Fruit fly (Drosophila melanogaster) whole organism, embryonic: ENCODE results near the gene Ppm1.

ENCODE experiments used
- Asciz ChIP-seq: fragments of 200-800 bp; sonication (Bioruptor generic); optimal IDR thresholded peaks from 2 replicates; lab custom pipeline; 2017; ENCODE audit warnings: missing biosample characterization, mild to moderate bottlenecking, missing genetic modification characterization, missing genetic modification reagents
- CG10147 ChIP-seq: fragments of 200-800 bp; sonication (Bioruptor generic); optimal IDR thresholded peaks from 2 replicates; lab custom pipeline; 2019; ENCODE audit warnings: missing biosample characterization, mild to moderate bottlenecking, missing genetic modification characterization, moderate library complexity
- CG10565 ChIP-seq: fragments of 200-800 bp; sonication (Bioruptor generic); optimal IDR thresholded peaks from 3 replicates; lab custom pipeline; 2016; ENCODE audit warnings: missing biosample characterization, mild to moderate bottlenecking, missing genetic modification characterization
- CG12236 ChIP-seq: fragments of 200-800 bp; sonication (Bioruptor generic); optimal IDR thresholded peaks from 2 replicates; lab custom pipeline; 2016; ENCODE audit warnings: missing biosample characterization, missing genetic modification characterization
- CG14014 ChIP-seq: fragments of 200-800 bp; sonication (Bioruptor generic); IDR thresholded peaks from 2 replicates; pipeline ENCODE4 v1.3.6; 2022; ENCODE audit warnings: missing biosample characterization, missing genetic modification characterization
- CG15073 ChIP-seq: fragments of 200-800 bp; sonication (Bioruptor generic); optimal IDR thresholded peaks from 2 replicates; lab custom pipeline; 2016; ENCODE audit warnings: missing biosample characterization, missing genetic modification characterization
- CG18764 ChIP-seq: fragments of 200-800 bp; sonication (Bioruptor generic); optimal IDR thresholded peaks from 3 replicates; lab custom pipeline; 2016; ENCODE audit warnings: missing biosample characterization, missing genetic modification characterization
- CG32767 ChIP-seq: fragments of 200-800 bp; sonication (Bioruptor generic); IDR thresholded peaks from 2 replicates; pipeline ENCODE4 v1.3.6; 2022; ENCODE audit warnings: missing biosample characterization, missing genetic modification characterization
- CG6654 ChIP-seq: fragments of 200-800 bp; sonication (Bioruptor generic); optimal IDR thresholded peaks from 2 replicates; lab custom pipeline; 2017; ENCODE audit warnings: missing biosample characterization, mild to moderate bottlenecking, missing genetic modification characterization
- CG7357 ChIP-seq: fragments of 200-800 bp; sonication (Bioruptor generic); IDR thresholded peaks from 3 replicates; pipeline ENCODE4 v1.3.6; 2022; ENCODE audit warnings: missing biosample characterization, missing genetic modification characterization
- CG8290 ChIP-seq, 3 experiments: fragments of 200-800 bp; sonication (Bioruptor generic); optimal IDR thresholded peaks; 2 replicates each; lab custom pipeline; 2016 to 2019; ENCODE audit warnings: missing biosample characterization in 3 of 3, missing genetic modification characterization in 3 of 3, mild to moderate bottlenecking in 2 of 3, moderate library complexity in 1 of 3
- CG8924 ChIP-seq: fragments of 200-800 bp; optimal IDR thresholded peaks from 3 replicates; lab custom pipeline; 2019; ENCODE audit warnings: missing biosample characterization, mild to moderate bottlenecking, missing genetic modification characterization, moderate library complexity
- CG9876 ChIP-seq: fragments of 200-800 bp; sonication (Bioruptor generic); optimal IDR thresholded peaks from 2 replicates; lab custom pipeline; 2016; ENCODE audit warnings: missing biosample characterization, missing genetic modification characterization
- CrebB ChIP-seq: fragments of 200-800 bp; sonication (Bioruptor generic); optimal IDR thresholded peaks from 3 replicates; lab custom pipeline; 2018; ENCODE audit warnings: missing biosample characterization, mild to moderate bottlenecking, missing genetic modification characterization
- D ChIP-seq, 2 experiments: fragments of 200-800 bp in 1 of 2; fragments of >200 bp in 1 of 2; sonication (Bioruptor generic) in 1 of 2; optimal IDR thresholded peaks; 2 replicates in 1 of 2; 3 replicates in 1 of 2; lab custom pipeline; 2017; ENCODE audit warnings: mild to moderate bottlenecking in 1 of 2, missing biosample characterization in 1 of 2, missing genetic modification characterization in 1 of 2, missing genetic modification reagents in 1 of 2
- Dek ChIP-seq: fragments of 200-800 bp; sonication (Bioruptor generic); optimal IDR thresholded peaks from 3 replicates; lab custom pipeline; 2019; ENCODE audit warnings: missing biosample characterization, mild to moderate bottlenecking, missing genetic modification characterization, moderate library complexity
- Dll ChIP-seq: fragments of 200-800 bp; sonication (Bioruptor generic); IDR thresholded peaks from 4 replicates; pipeline ENCODE4 v1.3.6; 2022; ENCODE audit warnings: missing biosample characterization, missing genetic modification characterization; ENCODE audit not compliant: partially characterized antibody
- Dref ChIP-seq: fragments of 200-800 bp; sonication (Bioruptor generic); IDR thresholded peaks from 2 replicates; pipeline ENCODE4 v1.3.6; 2022; ENCODE audit warnings: missing biosample characterization, missing genetic modification characterization
- Fer3 ChIP-seq: fragments of 200-800 bp; sonication (Bioruptor generic); optimal IDR thresholded peaks from 2 replicates; lab custom pipeline; 2018; ENCODE audit warnings: missing biosample characterization, mild to moderate bottlenecking, missing genetic modification characterization, moderate library complexity
- Gug ChIP-seq: fragments of 200-800 bp; sonication (Bioruptor generic); IDR thresholded peaks from 4 replicates; pipeline ENCODE4 v1.3.6; 2022; ENCODE audit warnings: missing biosample characterization, missing genetic modification characterization
- Hand ChIP-seq: fragments of 200-800 bp; sonication (Bioruptor generic); optimal IDR thresholded peaks from 2 replicates; lab custom pipeline; 2017; ENCODE audit warnings: mild to moderate bottlenecking, missing biosample characterization, missing genetic modification reagents, missing genetic modification characterization
- HmgD ChIP-seq: fragments of 200-800 bp; sonication (Bioruptor generic); optimal IDR thresholded peaks from 3 replicates; lab custom pipeline; 2016; ENCODE audit warnings: missing biosample characterization, missing genetic modification characterization
- NC2β ChIP-seq: fragments of 200-800 bp; sonication (Bioruptor generic); optimal IDR thresholded peaks from 2 replicates; lab custom pipeline; 2016; ENCODE audit warnings: missing biosample characterization, missing genetic modification characterization
- NK7.1 ChIP-seq: fragments of 200-800 bp; sonication (Bioruptor generic); optimal IDR thresholded peaks from 3 replicates; lab custom pipeline; 2016; ENCODE audit warnings: missing biosample characterization, missing genetic modification characterization
- Neu2 ChIP-seq: fragments of 200-800 bp; sonication (Bioruptor generic); optimal IDR thresholded peaks from 3 replicates; lab custom pipeline; 2016; ENCODE audit warnings: missing biosample characterization, missing genetic modification characterization, borderline replicate concordance
- Oli ChIP-seq: fragments of 200-800 bp; sonication (Bioruptor generic); optimal IDR thresholded peaks from 2 replicates; lab custom pipeline; 2018; ENCODE audit warnings: missing biosample characterization, mild to moderate bottlenecking, missing genetic modification characterization, moderate library complexity
- Sox102F ChIP-seq: fragments of 200-800 bp; sonication (Bioruptor generic); optimal IDR thresholded peaks from 2 replicates; lab custom pipeline; 2018; ENCODE audit warnings: missing biosample characterization, mild to moderate bottlenecking, missing genetic modification characterization, moderate library complexity
- Trl ChIP-seq, 3 experiments: fragments of >200 bp in 2 of 3; fragments of 200-800 bp in 1 of 3; sonication (Bioruptor generic) in 1 of 3; optimal IDR thresholded peaks; 2 replicates in 1 of 3; 3 replicates in 2 of 3; lab custom pipeline; 2016 to 2017; ENCODE audit warnings: missing biosample characterization in 1 of 3, missing genetic modification characterization in 1 of 3
- Usf ChIP-seq: fragments of 200-800 bp; sonication (Bioruptor generic); optimal IDR thresholded peaks from 2 replicates; lab custom pipeline; 2017; ENCODE audit warnings: missing genotype, missing biosample characterization, missing genetic modification characterization
- ab ChIP-seq: fragments of 200-800 bp; sonication (Bioruptor generic); optimal IDR thresholded peaks from 2 replicates; lab custom pipeline; 2016; ENCODE audit warnings: missing biosample characterization, missing genetic modification characterization
- cg ChIP-seq: fragments of 200-800 bp; sonication (Bioruptor generic); optimal IDR thresholded peaks from 3 replicates; lab custom pipeline; 2019; ENCODE audit warnings: missing biosample characterization, mild to moderate bottlenecking, missing genetic modification characterization, moderate library complexity
- dimm ChIP-seq: fragments of 200-800 bp; sonication (Bioruptor generic); IDR thresholded peaks from 2 replicates; pipeline ENCODE4 v1.3.6; 2022; ENCODE audit warnings: missing biosample characterization, missing genetic modification characterization
- dpn ChIP-seq, 2 experiments: fragments of 200-800 bp; sonication (Bioruptor generic); optimal IDR thresholded peaks; 3 replicates each; lab custom pipeline; 2016; ENCODE audit warnings: missing biosample characterization in 2 of 2, missing genetic modification characterization in 2 of 2
- gcm ChIP-seq: fragments of 200-800 bp; sonication (Bioruptor generic); optimal IDR thresholded peaks from 2 replicates; lab custom pipeline; 2019; ENCODE audit warnings: missing biosample characterization, mild to moderate bottlenecking, missing genetic modification characterization, moderate library complexity
- hkb ChIP-seq, 2 experiments: fragments of 200-800 bp in 1 of 2; fragments of >200 bp in 1 of 2; sonication (Bioruptor generic) in 1 of 2; IDR thresholded peaks in 1 of 2; optimal IDR thresholded peaks in 1 of 2; 2 replicates each; pipeline versions ENCODE4 v1.3.6 to Lab custom; 2017 to 2022; ENCODE audit warnings: missing biosample characterization in 1 of 2, missing genetic modification characterization in 1 of 2
- klu ChIP-seq: fragments of 200-800 bp; sonication (Bioruptor generic); IDR thresholded peaks from 2 replicates; pipeline ENCODE4 v1.3.6; 2022; ENCODE audit warnings: missing biosample characterization, missing genetic modification characterization
- lbe ChIP-seq: fragments of 200-800 bp; sonication (Bioruptor generic); optimal IDR thresholded peaks from 2 replicates; lab custom pipeline; 2016; ENCODE audit warnings: missing biosample characterization, mild to moderate bottlenecking, missing genetic modification characterization
- maf-S ChIP-seq: fragments of 200-800 bp; sonication (Bioruptor generic); optimal IDR thresholded peaks from 2 replicates; lab custom pipeline; 2016; ENCODE audit warnings: missing biosample characterization, missing genetic modification characterization
- nom ChIP-seq: fragments of 200-800 bp; sonication (Bioruptor generic); optimal IDR thresholded peaks from 2 replicates; lab custom pipeline; 2017; ENCODE audit warnings: missing biosample characterization, missing genetic modification characterization, mild to moderate bottlenecking, moderate library complexity, missing genetic modification reagents
- onecut ChIP-seq: fragments of 200-800 bp; sonication (Bioruptor generic); IDR thresholded peaks from 2 replicates; pipeline ENCODE4 v1.3.6; 2022; ENCODE audit warnings: missing biosample characterization, missing genetic modification characterization
- phol ChIP-seq: fragments of 200-800 bp; sonication (Bioruptor generic); optimal IDR thresholded peaks from 3 replicates; lab custom pipeline; 2018; ENCODE audit warnings: missing biosample characterization, mild to moderate bottlenecking, missing genetic modification characterization, moderate library complexity
- shn ChIP-seq: fragments of 200-800 bp; sonication (Bioruptor generic); optimal IDR thresholded peaks from 3 replicates; lab custom pipeline; 2016; ENCODE audit warnings: missing biosample characterization, missing genetic modification characterization
- sob ChIP-seq: fragments of 200-800 bp; sonication (Bioruptor generic); IDR thresholded peaks from 2 replicates; pipeline ENCODE4 v1.3.6; 2022; ENCODE audit warnings: missing biosample characterization, missing genetic modification characterization
- trem ChIP-seq: fragments of 200-800 bp; optimal IDR thresholded peaks from 3 replicates; lab custom pipeline; 2019; ENCODE audit warnings: missing biosample characterization, mild to moderate bottlenecking, missing genetic modification characterization, moderate library complexity
- tx ChIP-seq: fragments of 200-800 bp; sonication (Bioruptor generic); optimal IDR thresholded peaks from 2 replicates; lab custom pipeline; 2016; ENCODE audit warnings: missing biosample characterization, missing genetic modification characterization
- zen2 ChIP-seq: fragments of 200-800 bp; sonication (Bioruptor generic); IDR thresholded peaks from 3 replicates; pipeline ENCODE4 v1.3.6; 2022; ENCODE audit warnings: missing biosample characterization, missing genetic modification characterization; ENCODE audit not compliant: partially characterized antibody

Gene Ppm1

dm6 chr3L:621097-621967 lies 40.2 kb downstream of the Ppm1 start (continued):
- TF ChIP-seq hkb (optimal IDR thresholded peaks at IDR 0.05; lab: Kevin White, UChicago), result no peak
- peak; percentile 48; the same call in 1 of the 2 replicates for TF ChIP-seq hkb (GFP tag; IDR thresholded peaks at IDR 0.05; lab: Robert Waterston, UW)
- peak; percentile 5 for TF ChIP-seq Fer3
- peak; percentile 82 for TF ChIP-seq CG8290 (GFP tag; optimal IDR thresholded peaks at IDR 0.05; lab: Kevin White, UChicago)
- peak; percentile 37 to 80 for TF ChIP-seq CG8290 (tag; optimal IDR thresholded peaks at IDR 0.05; lab: Kevin White, UChicago)
- TF ChIP-seq CG10565 (GFP tag; lab: Kevin White, UChicago), result peak; percentile 47
- TF ChIP-seq CG18764, result peak; percentile 62
- no peak for TF ChIP-seq Trl (optimal IDR thresholded peaks at IDR 0.05; lab: Kevin White, UChicago)
- TF ChIP-seq Trl (GFP tag; optimal IDR thresholded peaks at IDR 0.05; lab: Kevin White, UChicago), result peak; percentile 69
- TF ChIP-seq Hand (GFP tag; lab: Kevin White, UChicago), result no peak
- TF ChIP-seq CG8924, result peak; percentile 92
- peak; percentile 50 to 64 for TF ChIP-seq dpn (GFP tag; optimal IDR thresholded peaks at IDR 0.05; lab: Kevin White, UChicago)
- TF ChIP-seq NC2β (GFP tag; lab: Kevin White, UChicago), result peak; percentile 76
- TF ChIP-seq CG15073 (GFP tag; lab: Kevin White, UChicago), result no peak
- no peak for TF ChIP-seq Dek (tag; lab: Kevin White, UChicago)
- peak; percentile 53 for TF ChIP-seq CG6654 (GFP tag; lab: Kevin White, UChicago)
- TF ChIP-seq Dref, result no peak
- TF ChIP-seq Sox102F (GFP tag; lab: Kevin White, UChicago), result peak; percentile 70
- TF ChIP-seq dimm, result peak; percentile 51; the same call in 1 of the 2 replicates
- TF ChIP-seq Oli, result peak; percentile 83
- TF ChIP-seq CG10147 (GFP tag; lab: Kevin White, UChicago), result peak; percentile 45
- TF ChIP-seq klu (GFP tag; lab: Robert Waterston, UW), result 0 out of 2 replicates have a peak, but pooled peaks have one; percentile 24
- no peak for TF ChIP-seq CG14014 (GFP tag; lab: Robert Waterston, UW)
- TF ChIP-seq nom (GFP tag; lab: Kevin White, UChicago), result peak; percentile 94
- TF ChIP-seq tx (GFP tag; lab: Kevin White, UChicago), result peak; percentile 21
- TF ChIP-seq shn (GFP tag; lab: Kevin White, UChicago), result peak; percentile 35
- TF ChIP-seq Neu2 (GFP tag; lab: Kevin White, UChicago), result peak; percentile 48
- TF ChIP-seq CG9876, result peak; percentile 12
- TF ChIP-seq CG7357 (GFP tag; lab: Robert Waterston, UW), result peak; percentile 61; the same call in 1 of the 3 replicates
- peak; percentile 56; the same call in 1 of the 2 replicates for TF ChIP-seq CG32767
- peak; percentile 89 for TF ChIP-seq gcm (GFP tag; lab: Kevin White, UChicago)
- peak; percentile 94 for TF ChIP-seq lbe (GFP tag; lab: Kevin White, UChicago)
- TF ChIP-seq HmgD (GFP tag; lab: Kevin White, UChicago), result peak; percentile 16
- TF ChIP-seq Usf (GFP tag; lab: Kevin White, UChicago), result peak; percentile 77
- TF ChIP-seq onecut (GFP tag; lab: Robert Waterston, UW), result peak; percentile 78
- TF ChIP-seq cg (GFP tag; lab: Kevin White, UChicago), result peak; percentile 79
- peak; percentile 65 for TF ChIP-seq ab
- peak; percentile 26 for TF ChIP-seq maf-S
- peak; percentile 64 for TF ChIP-seq Asciz
- TF ChIP-seq trem (tag; lab: Kevin White, UChicago), result peak; percentile 90
- no peak for TF ChIP-seq D (optimal IDR thresholded peaks at IDR 0.05; lab: Kevin White, UChicago)
- TF ChIP-seq D (GFP tag; optimal IDR thresholded peaks at IDR 0.05; lab: Kevin White, UChicago), result peak; percentile 90
- no peak for TF ChIP-seq Dll
- TF ChIP-seq sob (GFP tag; lab: Robert Waterston, UW), result peak; percentile 60; the same call in 1 of the 2 replicates
- peak; percentile 79 for TF ChIP-seq CG12236 (GFP tag; lab: Kevin White, UChicago)
- peak; percentile 90 for TF ChIP-seq phol
- TF ChIP-seq zen2 (GFP tag; lab: Robert Waterston, UW), result no peak
- peak; percentile 17 for TF ChIP-seq NK7.1
- TF ChIP-seq CrebB (tag; lab: Kevin White, UChicago), result peak; percentile 48
- peak; percentile 33; the same call in 1 of the 4 replicates for TF ChIP-seq Gug
